Fruit fly (Drosophila melanogaster) whole organism, wandering third instar larva: ENCODE measurements around the gene Ufd4.

ENCODE experiments used
- CrebA ChIP-seq: fragments of 200-800 bp; sonication (Bioruptor generic); optimal IDR thresholded peaks from 2 replicates; lab custom pipeline; 2016; ENCODE audit warnings: missing biosample characterization, mild to moderate bottlenecking, missing genetic modification characterization, borderline replicate concordance
- Hr78 ChIP-seq: fragments of >200 bp; optimal IDR thresholded peaks from 2 replicates; lab custom pipeline; 2017; ENCODE audit warnings: missing biosample characterization, missing genetic modification characterization
- Hr83 ChIP-seq: fragments of 200-300 bp; sonication (Bioruptor generic); optimal IDR thresholded peaks from 2 replicates; lab custom pipeline; 2016; ENCODE audit warnings: missing biosample characterization, mild to moderate bottlenecking, missing genetic modification characterization, moderate library complexity; ENCODE audit not compliant: poor library complexity, severe bottlenecking
- Myc ChIP-seq: fragments of >200 bp; optimal IDR thresholded peaks from 2 replicates; lab custom pipeline; 2017
- br ChIP-seq: fragments of 200-800 bp; sonication (Bioruptor generic); optimal IDR thresholded peaks from 2 replicates; lab custom pipeline; 2016; ENCODE audit warnings: missing biosample characterization, missing genetic modification characterization
- dmrt93B ChIP-seq: fragments of 200-800 bp; sonication (Bioruptor generic); optimal IDR thresholded peaks from 2 replicates; lab custom pipeline; 2018; ENCODE audit warnings: missing biosample characterization, mild to moderate bottlenecking, missing genetic modification characterization
- dsf ChIP-seq: sonication (Bioruptor generic); optimal IDR thresholded peaks from 2 replicates; lab custom pipeline; 2016; ENCODE audit warnings: missing biosample characterization, missing genetic modification characterization, borderline replicate concordance
- h ChIP-seq: fragments of 200-800 bp; sonication (Bioruptor generic); optimal IDR thresholded peaks from 3 replicates; lab custom pipeline; 2016; ENCODE audit warnings: missing biosample characterization, mild to moderate bottlenecking, missing genetic modification characterization
- tai ChIP-seq: sonication (Bioruptor generic); optimal IDR thresholded peaks from 2 replicates; lab custom pipeline; 2016; ENCODE audit warnings: missing biosample characterization, missing genetic modification characterization
- usp ChIP-seq: fragments of >200 bp; optimal IDR thresholded peaks from 2 replicates; lab custom pipeline; 2017; ENCODE audit warnings: missing biosample characterization, missing genetic modification characterization

DNA sequence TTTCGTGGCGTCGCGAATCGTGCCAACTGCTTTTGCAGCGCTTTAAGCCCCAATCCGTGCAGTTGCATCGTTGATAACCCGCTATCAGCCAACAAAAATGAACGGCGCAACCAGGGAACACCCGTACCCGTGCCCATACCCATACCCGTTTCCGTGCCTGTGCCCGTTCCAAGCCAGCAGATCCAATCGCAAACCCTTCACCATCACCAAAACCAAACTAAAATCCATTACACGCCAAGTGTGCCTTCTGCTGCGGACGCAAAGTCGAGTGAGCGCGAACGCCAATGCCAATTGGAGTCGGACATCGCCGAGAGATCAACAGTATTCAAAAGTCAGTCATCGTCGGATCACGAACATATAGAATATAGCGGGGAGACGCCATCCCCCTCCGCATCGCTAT is 42.0 kb upstream of the Ufd4 start:
- TF ChIP-seq h (GFP tag; lab: Kevin White, UChicago) (no peak), Hr78 (GFP tag; lab: Kevin White, UChicago) (no peak), Myc (no peak), br (GFP tag; lab: Kevin White, UChicago) (no peak), Hr83 (GFP tag; lab: Kevin White, UChicago) (no peak), dmrt93B (no peak), tai (GFP tag; lab: Kevin White, UChicago) (no peak), usp (GFP tag; lab: Kevin White, UChicago) (no peak), dsf (no peak), CrebA (no peak)
